Worm (Caenorhabditis elegans): ENCODE data around the gene klp-11.

- no peak for TF ChIP-seq nhr-28 (tag; optimal IDR thresholded peaks at IDR 0.05)
- TF ChIP-seq ztf-11 (tag; optimal IDR thresholded peaks at IDR 0.05), result no peak
- no peak for TF ChIP-seq nhr-237 (tag; optimal IDR thresholded peaks at IDR 0.05)
- no peak for TF ChIP-seq hlh-1 (tag; optimal IDR thresholded peaks at IDR 0.05)
- TF ChIP-seq unc-62 (GFP tag; optimal IDR thresholded peaks at IDR 0.05), result no peak
- no peak for TF ChIP-seq lsy-2 (tag; optimal IDR thresholded peaks at IDR 0.05)
- no peak for TF ChIP-seq nhr-12 (tag; optimal IDR thresholded peaks at IDR 0.05)
- no peak for TF ChIP-seq ces-1 (GFP tag; optimal IDR thresholded peaks at IDR 0.05)
- no peak for TF ChIP-seq ceh-43 (GFP tag; optimal IDR thresholded peaks at IDR 0.05)
- no peak for TF ChIP-seq unc-39 (tag; optimal IDR thresholded peaks at IDR 0.05)
- no peak for TF ChIP-seq lin-13 (tag; optimal IDR thresholded peaks at IDR 0.05)
- no peak for TF ChIP-seq mep-1 (tag; optimal IDR thresholded peaks at IDR 0.05)
- no peak for TF ChIP-seq elt-1 (tag; optimal IDR thresholded peaks at IDR 0.05; ENCODE audit: borderline replicate concordance, insufficient read depth)
Observed at ce11 chrIV:8778045-8778444, 16.2 kb upstream of the klp-11 start, which contains the start of gene C33D9.6.

All from whole organism, mixed stage, embryonic.